Worm (Caenorhabditis elegans) whole organism, L1 larva: ENCODE measurements around the gene hrg-4.
"Not testable (repeated sequence)": the region's sequence is repeated elsewhere in the genome, so short reads cannot be mapped to it uniquely, and the experiment has no call there.

Source experiments
- C16A3.4 ChIP-seq: fragments of 150-350 bp; optimal IDR thresholded peaks from 2 replicates; lab custom pipeline; 2014; ENCODE audit warnings: missing biosample characterization, missing genetic modification characterization
- C34B4.2 ChIP-seq: sonication (generic microtip); optimal IDR thresholded peaks from 2 replicates; lab custom pipeline; 2017; ENCODE audit warnings: mild to moderate bottlenecking, missing genetic modification characterization, missing compliant biosample characterization
- F16B12.6 ChIP-seq: fragments of 150-350 bp; optimal IDR thresholded peaks from 2 replicates; lab custom pipeline; 2014; ENCODE audit warnings: missing biosample characterization, missing genetic modification characterization
- Y116A8C.19 ChIP-seq: sonication (generic microtip); optimal IDR thresholded peaks from 2 replicates; lab custom pipeline; 2016; ENCODE audit warnings: missing compliant biosample characterization, missing genetic modification characterization, borderline replicate concordance
- alr-1 ChIP-seq: fragments of 200-800 bp; sonication (Bioruptor generic); optimal IDR thresholded peaks from 2 replicates; lab custom pipeline; 2018; ENCODE audit warnings: borderline replicate concordance, mild to moderate bottlenecking, missing genetic modification characterization, missing compliant biosample characterization
- aly-2 ChIP-seq: fragments of 150-350 bp; optimal IDR thresholded peaks from 2 replicates; lab custom pipeline; 2014; ENCODE audit warnings: missing biosample characterization, missing genetic modification characterization
- ama-1 ChIP-seq: fragments of 150-350 bp; optimal IDR thresholded peaks from 2 replicates; lab custom pipeline; 2014
- blmp-1 ChIP-seq: fragments of 150-350 bp; optimal IDR thresholded peaks from 2 replicates; lab custom pipeline; 2014; ENCODE audit warnings: missing biosample characterization, missing genetic modification characterization
- ceh-63 ChIP-seq: fragments of 200-800 bp; sonication (Bioruptor generic); optimal IDR thresholded peaks from 2 replicates; lab custom pipeline; 2018; ENCODE audit warnings: mild to moderate bottlenecking, missing genetic modification characterization, missing compliant biosample characterization
- ceh-82 ChIP-seq, 3 experiments: fragments of 150-350 bp in 1 of 3; sonication (generic microtip) in 2 of 3; optimal IDR thresholded peaks; 2 replicates each; lab custom pipeline; 2014 to 2017; ENCODE audit warnings: missing biosample characterization in 3 of 3, missing genetic modification characterization in 3 of 3
- ceh-88 ChIP-seq: fragments of 200-800 bp; sonication (Bioruptor generic); IDR thresholded peaks from 2 replicates; pipeline ENCODE4 v1.3.6; 2022; ENCODE audit warnings: missing genetic modification characterization, missing compliant biosample characterization
- ces-1 ChIP-seq: fragments of 150-350 bp; optimal IDR thresholded peaks from 2 replicates; lab custom pipeline; 2014; ENCODE audit warnings: missing biosample characterization, missing genetic modification reagents, missing genetic modification characterization
- dpl-1 ChIP-seq, 3 experiments: fragments of 150-350 bp in 2 of 3; sonication (generic microtip) in 1 of 3; optimal IDR thresholded peaks; 2 replicates each; lab custom pipeline; 2014 to 2017; ENCODE audit warnings: missing biosample characterization in 3 of 3, missing genetic modification characterization in 3 of 3, missing genetic modification reagents in 3 of 3
- efl-3 ChIP-seq: fragments of 200-800 bp; sonication (Bioruptor generic); optimal IDR thresholded peaks from 2 replicates; lab custom pipeline; 2018; ENCODE audit warnings: mild to moderate bottlenecking, missing genetic modification characterization, missing compliant biosample characterization
- egl-13 ChIP-seq: sonication (generic microtip); optimal IDR thresholded peaks from 2 replicates; lab custom pipeline; 2016; ENCODE audit warnings: missing genotype, missing genetic modification reagents, missing genetic modification characterization, missing compliant biosample characterization
- egl-27 ChIP-seq, 2 experiments: fragments of 150-350 bp in 1 of 2; sonication (generic microtip); optimal IDR thresholded peaks; 3 replicates each; lab custom pipeline; 2017 to 2018; ENCODE audit warnings: missing biosample characterization in 2 of 2, missing genetic modification characterization in 2 of 2, missing genetic modification reagents in 2 of 2
- fkh-10 ChIP-seq: sonication (generic microtip); optimal IDR thresholded peaks from 2 replicates; lab custom pipeline; 2017; ENCODE audit warnings: missing biosample characterization, missing genetic modification reagents, missing genetic modification characterization
- grh-1 ChIP-seq: fragments of 200-800 bp; sonication (Bioruptor generic); IDR thresholded peaks from 2 replicates; pipeline ENCODE4 v1.3.6; 2022; ENCODE audit warnings: missing genetic modification reagents, missing genetic modification characterization, missing compliant biosample characterization
- hlh-17 ChIP-seq: fragments of 200-800 bp; sonication (Bioruptor generic); optimal IDR thresholded peaks from 2 replicates; lab custom pipeline; 2018; ENCODE audit warnings: missing genetic modification characterization, mild to moderate bottlenecking, missing compliant biosample characterization, moderate library complexity, borderline replicate concordance
- hlh-4 ChIP-seq: sonication (generic microtip); optimal IDR thresholded peaks from 2 replicates; lab custom pipeline; 2016; ENCODE audit warnings: mild to moderate bottlenecking, missing genetic modification characterization, missing compliant biosample characterization
- isw-1 ChIP-seq: fragments of 200-800 bp; sonication (Bioruptor generic); IDR thresholded peaks from 2 replicates; pipeline ENCODE4 v1.3.6; 2022; ENCODE audit warnings: missing genetic modification characterization, missing compliant biosample characterization
- jun-1 ChIP-seq: fragments of 150-350 bp; optimal IDR thresholded peaks from 2 replicates; lab custom pipeline; 2014; ENCODE audit warnings: missing biosample characterization, missing genetic modification reagents, missing genetic modification characterization
- lin-13 ChIP-seq: fragments of 150-350 bp; optimal IDR thresholded peaks from 2 replicates; lab custom pipeline; 2014; ENCODE audit warnings: missing biosample characterization, missing genetic modification reagents, missing genetic modification characterization
- lin-35 ChIP-seq, 2 experiments: fragments of 150-350 bp; optimal IDR thresholded peaks; 2 replicates each; lab custom pipeline; 2014; ENCODE audit warnings: missing biosample characterization in 2 of 2, missing genetic modification characterization in 2 of 2, missing genetic modification reagents in 2 of 2
- lir-3 ChIP-seq: sonication (generic microtip); optimal IDR thresholded peaks from 2 replicates; lab custom pipeline; 2016; ENCODE audit warnings: mild to moderate bottlenecking, missing genetic modification characterization, moderate library complexity, missing compliant biosample characterization; ENCODE audit not compliant: poor library complexity
- mep-1 ChIP-seq: fragments of 150-350 bp; optimal IDR thresholded peaks from 2 replicates; lab custom pipeline; 2014; ENCODE audit warnings: missing biosample characterization, missing genetic modification characterization
- nhr-12 ChIP-seq: sonication (generic microtip); optimal IDR thresholded peaks from 2 replicates; lab custom pipeline; 2017; ENCODE audit warnings: missing biosample characterization, missing genetic modification characterization
- nhr-20 ChIP-seq: sonication (generic microtip); optimal IDR thresholded peaks from 2 replicates; lab custom pipeline; 2016; ENCODE audit warnings: mild to moderate bottlenecking, missing genetic modification characterization, missing compliant biosample characterization
- nhr-28 ChIP-seq: fragments of 150-350 bp; optimal IDR thresholded peaks from 2 replicates; lab custom pipeline; 2014; ENCODE audit warnings: missing biosample characterization, missing genetic modification characterization
- nhr-71 ChIP-seq: sonication (generic microtip); optimal IDR thresholded peaks from 2 replicates; lab custom pipeline; 2016; ENCODE audit warnings: mild to moderate bottlenecking, missing genetic modification characterization, moderate library complexity, missing compliant biosample characterization
- nhr-90 ChIP-seq: sonication (generic microtip); optimal IDR thresholded peaks from 2 replicates; lab custom pipeline; 2016; ENCODE audit warnings: mild to moderate bottlenecking, missing genetic modification characterization, missing compliant biosample characterization; ENCODE audit not compliant: poor library complexity
- pag-3 ChIP-seq: sonication (generic microtip); optimal IDR thresholded peaks from 2 replicates; lab custom pipeline; 2017; ENCODE audit warnings: missing genetic modification characterization, mild to moderate bottlenecking, missing compliant biosample characterization, antibody characterized with exemption, borderline replicate concordance; ENCODE audit not compliant: insufficient read depth
- skn-1 ChIP-seq: fragments of 150-350 bp; optimal IDR thresholded peaks from 2 replicates; lab custom pipeline; 2014; ENCODE audit warnings: missing biosample characterization, missing genetic modification characterization
- snu-23 ChIP-seq: sonication (generic microtip); optimal IDR thresholded peaks from 2 replicates; lab custom pipeline; 2016; ENCODE audit warnings: missing genetic modification characterization, missing compliant biosample characterization
- sox-4 ChIP-seq: sonication (generic microtip); optimal IDR thresholded peaks from 2 replicates; lab custom pipeline; 2016; ENCODE audit warnings: missing genetic modification characterization, missing compliant biosample characterization
- sptf-1 ChIP-seq: fragments of 150-350 bp; optimal IDR thresholded peaks from 2 replicates; lab custom pipeline; 2014; ENCODE audit warnings: missing biosample characterization, missing genetic modification characterization
- sup-37 ChIP-seq: fragments of 200-800 bp; sonication (Bioruptor generic); optimal IDR thresholded peaks from 2 replicates; lab custom pipeline; 2018; ENCODE audit warnings: mild to moderate bottlenecking, missing genetic modification characterization, missing compliant biosample characterization
- unc-62 ChIP-seq: fragments of 150-350 bp; optimal IDR thresholded peaks from 2 replicates; lab custom pipeline; 2014; ENCODE audit warnings: missing biosample characterization, missing genetic modification reagents, missing genetic modification characterization
- unc-86 ChIP-seq: sonication (generic microtip); optimal IDR thresholded peaks from 2 replicates; lab custom pipeline; 2016; ENCODE audit warnings: missing genetic modification characterization, missing compliant biosample characterization
- zag-1 ChIP-seq: fragments of 150-350 bp; optimal IDR thresholded peaks from 2 replicates; lab custom pipeline; 2014; ENCODE audit warnings: missing biosample characterization, missing genetic modification characterization
- zip-4 ChIP-seq: fragments of 200-800 bp; sonication (Bioruptor generic); optimal IDR thresholded peaks from 2 replicates; lab custom pipeline; 2018; ENCODE audit warnings: mild to moderate bottlenecking, missing genetic modification characterization, moderate library complexity, missing compliant biosample characterization
- ztf-11 ChIP-seq, 2 experiments: sonication (generic microtip); optimal IDR thresholded peaks; 2 replicates each; lab custom pipeline; 2016 to 2017; ENCODE audit warnings: missing genetic modification characterization in 2 of 2, missing biosample characterization in 1 of 2, missing compliant biosample characterization in 1 of 2

hrg-4 gene

ce11 chrIV:10990699-10991098 lies 40.1 kb downstream of the hrg-4 start, which contains the start of gene F13H10.5:
F13H10.5 (plus strand) TSS chrIV:10990999.
- TF ChIP-seq alr-1 (tag; lab: Kevin White, UChicago) (no peak), isw-1 (GFP tag; lab: Robert Waterston, UW) (no peak), nhr-12 (tag; lab: Kevin White, UChicago) (no peak), ama-1 (lab: Kevin White, UChicago) (no peak), hlh-17 (no peak), fkh-10 (GFP tag; lab: Kevin White, UChicago) (no peak), nhr-71 (tag; lab: Kevin White, UChicago) (no peak), ceh-63 (GFP tag; lab: Kevin White, UChicago) (no peak), ztf-11 (tag; optimal IDR thresholded peaks at IDR 0.05; lab: Kevin White, UChicago) (no peak), C34B4.2 (tag; lab: Kevin White, UChicago) (no peak), unc-86 (tag; lab: Kevin White, UChicago) (no peak), ceh-88 (GFP tag; lab: Robert Waterston, UW) (no peak), pag-3 (tag; lab: Kevin White, UChicago) (no peak)

ce11 chrIV:10987342-10987945 lies 43.3 kb downstream of the hrg-4 start, which contains the start of gene Y43E12A.3:
Y43E12A.3 (plus strand) TSS chrIV:10987895.
- TF ChIP-seq fkh-10, snu-23, zip-4 (GFP tag; lab: Kevin White, UChicago): not testable (repeated sequence)

ce11 chrIV:10985568-10986035 lies 45.2 kb downstream of the hrg-4 start, which contains the start of gene cyb-2.1:
cyb-2.1 (plus strand) TSS chrIV:10985985.
- TF ChIP-seq isw-1 (GFP tag; lab: Robert Waterston, UW): no peak
- TF ChIP-seq sox-4: no peak
- no peak for TF ChIP-seq egl-27 (tag; optimal IDR thresholded peaks at IDR 0.05; lab: Kevin White, UChicago)
- TF ChIP-seq C34B4.2 (tag; lab: Kevin White, UChicago): no peak
- no peak for TF ChIP-seq aly-2 (tag; lab: Kevin White, UChicago)
- no peak for TF ChIP-seq hlh-4 (tag; lab: Kevin White, UChicago)
- no peak for TF ChIP-seq sptf-1 (tag; lab: Kevin White, UChicago)

- no peak for TF ChIP-seq efl-3 (GFP tag; lab: Kevin White, UChicago)
- no peak for TF ChIP-seq jun-1 (tag; lab: Kevin White, UChicago)
These were observed 49.0 kb downstream of the hrg-4 start, which contains the start of gene Y43E12A.2 for ce11 chrIV:10981761-10982160. Y43E12A.2 (plus strand) TSS chrIV:10982061.

ce11 chrIV:10980628-10981027 lies 50.2 kb downstream of the hrg-4 start:
- TF ChIP-seq lin-13: no peak
- no peak for TF ChIP-seq ces-1 (GFP tag; lab: Kevin White, UChicago)
- peak in 1 of 2 experiments; percentile 49 for TF ChIP-seq lin-35 (GFP tag; optimal IDR thresholded peaks at IDR 0.05; lab: Kevin White, UChicago)
- TF ChIP-seq unc-62 (GFP tag; lab: Kevin White, UChicago): no peak
- TF ChIP-seq nhr-28 (tag; lab: Kevin White, UChicago): no peak
- no peak for TF ChIP-seq lir-3 (tag; lab: Kevin White, UChicago)
- peak; percentile 14 for TF ChIP-seq nhr-20 (tag; lab: Kevin White, UChicago)
- TF ChIP-seq mep-1: peak; percentile 6
- no peak for TF ChIP-seq C16A3.4 (tag; lab: Kevin White, UChicago)
- TF ChIP-seq sup-37: no peak
- no peak for TF ChIP-seq Y116A8C.19 (tag; lab: Kevin White, UChicago)
- no peak for TF ChIP-seq sox-4
- TF ChIP-seq unc-86 (tag; lab: Kevin White, UChicago): no peak
- TF ChIP-seq blmp-1 (tag; lab: Kevin White, UChicago): peak; percentile 20
- no peak for TF ChIP-seq skn-1 (tag; lab: Kevin White, UChicago)
- TF ChIP-seq nhr-90: no peak
- no peak for TF ChIP-seq ceh-82 (tag; optimal IDR thresholded peaks at IDR 0.05; lab: Kevin White, UChicago)
- no peak for TF ChIP-seq zag-1 (tag; lab: Kevin White, UChicago)
- TF ChIP-seq nhr-71 (tag; lab: Kevin White, UChicago): no peak
- TF ChIP-seq grh-1 (GFP tag; lab: Robert Waterston, UW): 0 out of 2 replicates have a peak, but pooled peaks have one; percentile 23
- TF ChIP-seq dpl-1 (GFP tag; optimal IDR thresholded peaks at IDR 0.05; lab: Kevin White, UChicago): no peak
- TF ChIP-seq egl-13 (tag; lab: Kevin White, UChicago): no peak
- no peak for TF ChIP-seq F16B12.6 (tag; lab: Kevin White, UChicago)
- no peak for TF ChIP-seq snu-23 (GFP tag; lab: Kevin White, UChicago)
